Fruit fly (Drosophila melanogaster): Measurements from ENCODE around the gene CG14042.

Gene CG14042

dm6 chr2L:5004677-5005463 lies 32.6 kb upstream of the CG14042 start (continued):
- no peak for TF ChIP-seq Scr (GFP tag; IDR thresholded peaks at IDR 0.05; ENCODE audit: partially characterized antibody)
- peak; percentile 83 for TF ChIP-seq Myb (GFP tag; optimal IDR thresholded peaks at IDR 0.05)
- peak; percentile 97 for TF ChIP-seq ranshi (GFP tag; IDR thresholded peaks at IDR 0.05)
- TF ChIP-seq ato (GFP tag; IDR thresholded peaks at IDR 0.05; ENCODE audit: partially characterized antibody), result no peak
- TF ChIP-seq CG11696 (GFP tag; IDR thresholded peaks at IDR 0.05), result peak; percentile 85
- peak; percentile 84 for TF ChIP-seq Lim3 (GFP tag; IDR thresholded peaks at IDR 0.05)
- TF ChIP-seq ATbp (GFP tag; optimal IDR thresholded peaks at IDR 0.05), result peak; percentile 93
- no peak for TF ChIP-seq Lpt (GFP tag; optimal IDR thresholded peaks at IDR 0.05)
- peak; percentile 93 for TF ChIP-seq CG9609 (GFP tag; optimal IDR thresholded peaks at IDR 0.05)
- peak; percentile 87 for TF ChIP-seq gcm (GFP tag; optimal IDR thresholded peaks at IDR 0.05)
- TF ChIP-seq CG17802 (tag; optimal IDR thresholded peaks at IDR 0.05), result peak; percentile 72
- peak; percentile 95 for TF ChIP-seq her (GFP tag; optimal IDR thresholded peaks at IDR 0.05)
- TF ChIP-seq NC2α (GFP tag; optimal IDR thresholded peaks at IDR 0.05), result peak; percentile 83
- peak; percentile 87 for TF ChIP-seq CG4328 (GFP tag; optimal IDR thresholded peaks at IDR 0.05)
- peak; percentile 94 for TF ChIP-seq CG6854 (GFP tag; optimal IDR thresholded peaks at IDR 0.05)
- TF ChIP-seq psq (GFP tag; optimal IDR thresholded peaks at IDR 0.05), result peak; percentile 74
- TF ChIP-seq CG17186 (GFP tag; optimal IDR thresholded peaks at IDR 0.05), result peak; percentile 24
- TF ChIP-seq fru (optimal IDR thresholded peaks at IDR 0.05), result no peak
- TF ChIP-seq amos (GFP tag; IDR thresholded peaks at IDR 0.05; ENCODE audit: partially characterized antibody), result no peak
- peak; percentile 84 for TF ChIP-seq CG8281 (tag; optimal IDR thresholded peaks at IDR 0.05)
- peak; percentile 95 for TF ChIP-seq zfh1 (GFP tag; IDR thresholded peaks at IDR 0.05)
- TF ChIP-seq run (tag; optimal IDR thresholded peaks at IDR 0.05), result peak; percentile 84
- peak; percentile 98 for TF ChIP-seq Fer1 (GFP tag; optimal IDR thresholded peaks at IDR 0.05)
- peak; percentile 94 for TF ChIP-seq HHEX (GFP tag; optimal IDR thresholded peaks at IDR 0.05)
- peak; percentile 56 for TF ChIP-seq bigmax (GFP tag; optimal IDR thresholded peaks at IDR 0.05)
- peak; percentile 87 for TF ChIP-seq sima (GFP tag; optimal IDR thresholded peaks at IDR 0.05)
- peak; percentile 95 for TF ChIP-seq Bteb2 (GFP tag; optimal IDR thresholded peaks at IDR 0.05)
- peak; percentile 96 for TF ChIP-seq bab2 (GFP tag; optimal IDR thresholded peaks at IDR 0.05)
- TF ChIP-seq CG2889 (GFP tag; IDR thresholded peaks at IDR 0.05), result peak; percentile 91
- peak; percentile 96 for TF ChIP-seq lmd (GFP tag; IDR thresholded peaks at IDR 0.05)
- TF ChIP-seq CG2202 (tag; optimal IDR thresholded peaks at IDR 0.05), result peak; percentile 79
- TF ChIP-seq CG8924 (tag; optimal IDR thresholded peaks at IDR 0.05), result peak; percentile 94
- peak; percentile 97 for TF ChIP-seq CG32532 (GFP tag; IDR thresholded peaks at IDR 0.05)
- TF ChIP-seq Hand (GFP tag; optimal IDR thresholded peaks at IDR 0.05), result peak; percentile 98
- TF ChIP-seq CG12155 (GFP tag; optimal IDR thresholded peaks at IDR 0.05), result peak; percentile 93
- peak; percentile 87 for TF ChIP-seq kay (GFP tag; optimal IDR thresholded peaks at IDR 0.05)
- peak; percentile 91 for TF ChIP-seq gsb (GFP tag; IDR thresholded peaks at IDR 0.05)
- TF ChIP-seq Vsx1 (GFP tag; optimal IDR thresholded peaks at IDR 0.05), result peak; percentile 78
- TF ChIP-seq cg (GFP tag; optimal IDR thresholded peaks at IDR 0.05), result no peak
- TF ChIP-seq CG10147 (GFP tag; optimal IDR thresholded peaks at IDR 0.05), result peak; percentile 96
- peak; percentile 90 for TF ChIP-seq Blimp-1 (GFP tag; optimal IDR thresholded peaks at IDR 0.05)
- peak; percentile 97 for TF ChIP-seq CG34376 (GFP tag; optimal IDR thresholded peaks at IDR 0.05)
- peak; percentile 93 for TF ChIP-seq fd96Cb (tag; optimal IDR thresholded peaks at IDR 0.05)
- peak; percentile 87 for TF ChIP-seq CG7357 (GFP tag; IDR thresholded peaks at IDR 0.05)
- TF ChIP-seq klu (GFP tag; IDR thresholded peaks at IDR 0.05), result peak; percentile 92
- peak; percentile 93 for TF ChIP-seq CG11504 (tag; optimal IDR thresholded peaks at IDR 0.05)
- peak; percentile 91 for TF ChIP-seq CG18619 (GFP tag; optimal IDR thresholded peaks at IDR 0.05)
- TF ChIP-seq aop (GFP tag; IDR thresholded peaks at IDR 0.05), result peak; percentile 84
- peak; percentile 95 to 96 for TF ChIP-seq dpn (GFP tag; optimal IDR thresholded peaks at IDR 0.05)
